Worm (Caenorhabditis elegans): Measurements from ENCODE around the gene C40H1.8.

C40H1.8 gene

ce11 chrIII:9314476-9314875 is at the start of gene C40H1.8:
C40H1.8 (plus strand) TSS chrIII:9314717.
- TF ChIP-seq nhr-76 (tag; optimal IDR thresholded peaks at IDR 0.05) (no peak), elt-2 (tag; optimal IDR thresholded peaks at IDR 0.05) (peak; percentile 51)

DNA sequence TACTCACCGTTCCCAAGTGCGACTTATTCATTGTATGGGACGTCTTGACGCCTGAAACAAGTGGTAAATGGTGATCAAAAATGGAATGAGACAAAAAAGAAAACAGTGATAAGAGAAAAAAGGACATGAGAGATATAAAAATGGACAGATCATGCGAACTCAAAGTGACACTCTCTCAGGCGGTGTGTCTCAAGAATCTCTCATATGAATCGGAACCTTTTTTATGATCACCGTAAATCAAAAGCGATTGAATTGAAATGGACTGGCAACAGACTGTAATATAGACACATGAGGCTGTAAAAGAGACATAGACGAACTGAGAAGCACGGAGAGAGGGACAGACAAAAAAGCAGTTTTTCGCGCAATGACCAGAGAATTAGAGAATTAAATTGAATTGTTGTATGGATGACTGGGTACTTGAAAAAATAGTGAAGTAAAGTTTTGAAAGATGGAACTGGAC is 45.5 kb upstream of the C40H1.8 start, which contains the start of gene clip-1:
clip-1 (minus strand) TSS at position 51 of the 460 bp plus-strand sequence.
- TF ChIP-seq nhr-43 (tag; optimal IDR thresholded peaks at IDR 0.05; ENCODE audit: poor library complexity, severe bottlenecking) (peak; percentile 23), elt-2 (tag; optimal IDR thresholded peaks at IDR 0.05) (peak; percentile 15), egl-5 (tag; optimal IDR thresholded peaks at IDR 0.05) (no peak), ceh-16 (tag; optimal IDR thresholded peaks at IDR 0.05) (no peak), nfya-1 (tag; optimal IDR thresholded peaks at IDR 0.05; ENCODE audit: insufficient read depth) (peak; percentile 6), nhr-23 (tag; optimal IDR thresholded peaks at IDR 0.05) (peak; percentile 24), nhr-25 (tag; optimal IDR thresholded peaks at IDR 0.05) (peak; percentile 53), pha-4 (tag; optimal IDR thresholded peaks at IDR 0.05) (peak; percentile 36), jun-1 (tag; optimal IDR thresholded peaks at IDR 0.05) (no peak), lin-15B (tag; optimal IDR thresholded peaks at IDR 0.05) (no peak)

DNA sequence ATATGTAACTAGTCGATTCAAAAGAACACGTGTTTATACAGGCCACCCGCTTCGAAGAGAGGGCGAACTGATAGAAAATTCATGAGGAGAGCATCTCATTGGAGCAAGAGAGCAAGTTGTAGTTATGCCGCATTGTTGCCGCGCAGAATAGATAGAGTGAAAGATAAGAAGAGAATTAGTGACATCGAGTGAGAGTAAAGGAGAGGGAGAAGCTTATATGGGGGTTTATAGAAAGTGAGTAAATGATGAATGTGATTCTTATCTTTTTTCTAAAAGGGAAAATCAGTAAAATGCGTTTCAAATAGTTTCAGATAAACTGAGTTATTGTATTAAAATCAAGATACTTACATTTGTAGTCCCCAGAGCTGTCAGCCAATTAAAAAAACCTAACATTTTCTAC is 44.3 kb upstream of the C40H1.8 start:
- TF ChIP-seq elt-2 (tag; optimal IDR thresholded peaks at IDR 0.05) (peak; percentile 65), nfya-1 (tag; optimal IDR thresholded peaks at IDR 0.05; ENCODE audit: insufficient read depth) (peak; percentile 13), nhr-237 (tag; optimal IDR thresholded peaks at IDR 0.05) (no peak), nhr-43 (tag; optimal IDR thresholded peaks at IDR 0.05; ENCODE audit: poor library complexity, severe bottlenecking) (no peak), nhr-67 (tag; optimal IDR thresholded peaks at IDR 0.05) (no peak), unc-39 (tag; optimal IDR thresholded peaks at IDR 0.05) (no peak), pqm-1 (tag; optimal IDR thresholded peaks at IDR 0.05) (peak; percentile 23), pha-4 (tag; optimal IDR thresholded peaks at IDR 0.05) (peak; percentile 11), elt-1 (tag; optimal IDR thresholded peaks at IDR 0.05) (peak; percentile 88), tbx-2 (tag; optimal IDR thresholded peaks at IDR 0.05) (no peak), nhr-23 (tag; optimal IDR thresholded peaks at IDR 0.05) (no peak), nhr-28 (tag; optimal IDR thresholded peaks at IDR 0.05) (no peak), ceh-28 (tag; optimal IDR thresholded peaks at IDR 0.05) (no peak)

DNA sequence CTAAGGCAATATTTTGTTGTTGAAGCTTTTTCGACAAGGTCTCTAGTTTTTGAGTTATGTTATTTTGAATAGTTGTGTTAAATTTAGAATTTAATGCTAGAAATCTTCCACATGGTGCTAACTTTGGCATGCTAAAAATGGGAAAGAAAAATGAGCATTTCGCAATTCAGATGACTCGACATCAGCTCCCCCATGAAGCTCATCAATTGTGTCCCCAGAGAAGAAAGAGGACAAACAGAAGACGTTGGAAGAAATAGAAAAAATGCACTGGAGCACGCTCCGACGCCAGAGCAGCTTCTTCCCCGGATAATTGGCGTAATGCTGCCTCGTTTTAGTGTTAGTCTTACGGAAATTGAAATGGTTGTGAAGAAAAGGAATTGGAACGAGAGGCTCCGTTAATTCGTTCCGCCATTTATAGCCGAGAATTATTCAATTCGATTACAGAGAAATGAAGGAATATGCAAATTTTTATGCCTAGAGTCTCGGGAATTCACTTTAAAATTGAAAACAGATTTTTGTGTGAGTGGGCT is 43.1 kb upstream of the C40H1.8 start:
- no peak for TF ChIP-seq egl-5 (tag; optimal IDR thresholded peaks at IDR 0.05)
- no peak for TF ChIP-seq fkh-2 (tag; optimal IDR thresholded peaks at IDR 0.05)
- TF ChIP-seq nhr-237 (tag; optimal IDR thresholded peaks at IDR 0.05), result no peak
- no peak for TF ChIP-seq ztf-4 (tag; optimal IDR thresholded peaks at IDR 0.05)
- no peak for TF ChIP-seq aly-2 (tag; optimal IDR thresholded peaks at IDR 0.05)
- TF ChIP-seq nhr-76 (tag; optimal IDR thresholded peaks at IDR 0.05), result no peak
- no peak for TF ChIP-seq snpc-4 (tag; optimal IDR thresholded peaks at IDR 0.05)
- TF ChIP-seq eor-1 (tag; optimal IDR thresholded peaks at IDR 0.05), result no peak
- no peak for TF ChIP-seq ztf-11 (tag; optimal IDR thresholded peaks at IDR 0.05)
- peak; percentile 15 for TF ChIP-seq nfya-1 (tag; optimal IDR thresholded peaks at IDR 0.05; ENCODE audit: insufficient read depth)
- TF ChIP-seq jun-1 (tag; optimal IDR thresholded peaks at IDR 0.05), result no peak
- peak; percentile 59 for TF ChIP-seq lin-39 (tag; optimal IDR thresholded peaks at IDR 0.05)

ce11 chrIII:9272107-9272506 is 42.4 kb upstream of the C40H1.8 start:
- TF ChIP-seq aly-2 (tag; optimal IDR thresholded peaks at IDR 0.05) (no peak), pqm-1 (tag; optimal IDR thresholded peaks at IDR 0.05) (no peak), ceh-28 (tag; optimal IDR thresholded peaks at IDR 0.05) (no peak), unc-39 (tag; optimal IDR thresholded peaks at IDR 0.05) (no peak), elt-1 (tag; optimal IDR thresholded peaks at IDR 0.05) (no peak), sea-2 (GFP tag; optimal IDR thresholded peaks at IDR 0.05) (peak; percentile 10), daf-12 (tag; optimal IDR thresholded peaks at IDR 0.05) (no peak), elt-3 (tag; optimal IDR thresholded peaks at IDR 0.05) (no peak), jun-1 (tag; optimal IDR thresholded peaks at IDR 0.05) (no peak), pha-4 (tag; optimal IDR thresholded peaks at IDR 0.05) (no peak), nhr-77 (tag; optimal IDR thresholded peaks at IDR 0.05) (no peak), unc-62 (GFP tag; optimal IDR thresholded peaks at IDR 0.05) (no peak), lsy-12 (tag; optimal IDR thresholded peaks at IDR 0.05) (no peak), ceh-9 (tag; optimal IDR thresholded peaks at IDR 0.05) (no peak), nhr-43 (tag; optimal IDR thresholded peaks at IDR 0.05; ENCODE audit: poor library complexity, severe bottlenecking) (no peak), nhr-28 (tag; optimal IDR thresholded peaks at IDR 0.05) (no peak), snpc-4 (tag; optimal IDR thresholded peaks at IDR 0.05) (no peak), nhr-23 (tag; optimal IDR thresholded peaks at IDR 0.05) (no peak), tbx-2 (tag; optimal IDR thresholded peaks at IDR 0.05) (no peak), nfya-1 (tag; optimal IDR thresholded peaks at IDR 0.05; ENCODE audit: insufficient read depth) (peak; percentile 53), fkh-10 (GFP tag; optimal IDR thresholded peaks at IDR 0.05) (no peak), lin-15B (tag; optimal IDR thresholded peaks at IDR 0.05) (no peak), nhr-67 (tag; optimal IDR thresholded peaks at IDR 0.05) (no peak), R02D3.7 (tag; optimal IDR thresholded peaks at IDR 0.05) (no peak), lin-39 (tag; optimal IDR thresholded peaks at IDR 0.05) (peak; percentile 51), ZK546.5 (tag; optimal IDR thresholded peaks at IDR 0.05) (no peak), ztf-4 (tag; optimal IDR thresholded peaks at IDR 0.05) (no peak), ceh-16 (tag; optimal IDR thresholded peaks at IDR 0.05) (no peak), ceh-82 (tag; optimal IDR thresholded peaks at IDR 0.05) (no peak), mdl-1 (tag; optimal IDR thresholded peaks at IDR 0.05) (no peak), skn-1 (tag; optimal IDR thresholded peaks at IDR 0.05) (no peak), hmg-11 (tag; optimal IDR thresholded peaks at IDR 0.05) (peak; percentile 42), ztf-11 (tag; optimal IDR thresholded peaks at IDR 0.05) (no peak), egl-5 (tag; optimal IDR thresholded peaks at IDR 0.05) (peak; percentile 54), nhr-25 (tag; optimal IDR thresholded peaks at IDR 0.05) (no peak)
